Worm (Caenorhabditis elegans): ENCODE measurements around the gene D2062.1.

DNA sequence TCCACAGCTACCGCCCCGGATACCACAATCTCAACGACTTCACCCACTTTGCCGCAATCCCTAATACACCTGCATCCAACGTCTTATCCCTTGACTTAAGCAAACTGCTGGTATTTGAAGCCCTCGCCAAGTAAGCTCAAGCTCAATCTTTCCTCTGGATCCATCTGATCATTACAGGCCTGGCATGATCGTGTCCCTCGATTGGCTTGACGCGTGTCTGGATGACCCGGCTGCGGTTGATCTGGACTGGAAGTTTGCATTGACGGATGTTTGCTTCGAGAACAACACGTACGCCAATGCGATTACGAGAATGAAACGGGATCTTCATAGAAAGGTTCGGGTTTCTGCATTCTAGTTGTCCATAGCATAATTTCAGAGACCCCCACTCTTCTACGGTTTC, 30.3 kb upstream of the D2062.1 start:
- TF ChIP-seq efl-1 (GFP tag; optimal IDR thresholded peaks at IDR 0.05) = no peak
- no peak for TF ChIP-seq ets-4 (GFP tag; optimal IDR thresholded peaks at IDR 0.05)
- no peak for TF ChIP-seq pha-4 (tag; optimal IDR thresholded peaks at IDR 0.05)
- TF ChIP-seq nhr-27 (tag; optimal IDR thresholded peaks at IDR 0.05) = no peak
- TF ChIP-seq F52B5.7 (tag; optimal IDR thresholded peaks at IDR 0.05) = no peak
- TF ChIP-seq nfya-1 (tag; optimal IDR thresholded peaks at IDR 0.05; ENCODE audit: borderline replicate concordance, insufficient read depth) = no peak
- no peak for TF ChIP-seq unc-62 (GFP tag; optimal IDR thresholded peaks at IDR 0.05)
- no peak for TF ChIP-seq T26A5.8 (tag; optimal IDR thresholded peaks at IDR 0.05)
- TF ChIP-seq F49E8.2 (tag; optimal IDR thresholded peaks at IDR 0.05; ENCODE audit: insufficient read depth) = no peak
- TF ChIP-seq snpc-1.1 (tag; optimal IDR thresholded peaks at IDR 0.05; ENCODE audit: insufficient read depth) = no peak
- no peak for TF ChIP-seq lin-54 (GFP tag; optimal IDR thresholded peaks at IDR 0.05)

Measured in whole organism, young adult.